Worm (Caenorhabditis elegans) whole organism, L3 larva: ENCODE results near the gene F58A3.3.

ENCODE experiments used
- jun-1 ChIP-seq: fragments of 150-350 bp; optimal IDR thresholded peaks from 2 replicates; lab custom pipeline; 2014; ENCODE audit warnings: missing biosample characterization, missing genetic modification reagents, missing genetic modification characterization
- lin-39 ChIP-seq: fragments of 150-350 bp; optimal IDR thresholded peaks from 2 replicates; lab custom pipeline; 2018; ENCODE audit warnings: missing biosample characterization, missing genetic modification reagents, missing genetic modification characterization
- mdl-1 ChIP-seq: fragments of 150-350 bp; optimal IDR thresholded peaks from 2 replicates; lab custom pipeline; 2014; ENCODE audit warnings: missing biosample characterization, missing genetic modification characterization
- nhr-23 ChIP-seq: fragments of 150-350 bp; optimal IDR thresholded peaks from 2 replicates; lab custom pipeline; 2014; ENCODE audit warnings: missing biosample characterization, missing genetic modification reagents, missing genetic modification characterization
- nhr-237 ChIP-seq: fragments of 150-350 bp; optimal IDR thresholded peaks from 2 replicates; lab custom pipeline; 2014; ENCODE audit warnings: missing biosample characterization, missing genetic modification characterization
- nhr-28 ChIP-seq: fragments of 150-350 bp; optimal IDR thresholded peaks from 2 replicates; lab custom pipeline; 2014; ENCODE audit warnings: missing biosample characterization, missing genetic modification characterization
- tbx-2 ChIP-seq: sonication (generic microtip); optimal IDR thresholded peaks from 2 replicates; lab custom pipeline; 2016; ENCODE audit warnings: mild to moderate bottlenecking, missing genetic modification characterization, missing compliant biosample characterization
- unc-39 ChIP-seq: sonication (generic microtip); optimal IDR thresholded peaks from 4 replicates; lab custom pipeline; 2017; ENCODE audit warnings: missing biosample characterization, missing genetic modification characterization
- ztf-11 ChIP-seq: fragments of 150-350 bp; optimal IDR thresholded peaks from 2 replicates; lab custom pipeline; 2014; ENCODE audit warnings: missing biosample characterization, missing genetic modification characterization

ce11 chrX:11050335-11050734, 37.9 kb downstream of the F58A3.3 start:
- TF ChIP-seq nhr-237 (tag; lab: Kevin White, UChicago): no peak
- TF ChIP-seq lin-39 (tag; lab: Kevin White, UChicago): no peak
- no peak for TF ChIP-seq jun-1 (tag; lab: Kevin White, UChicago)
- TF ChIP-seq nhr-23 (tag; lab: Kevin White, UChicago): no peak
- no peak for TF ChIP-seq unc-39
- TF ChIP-seq tbx-2 (tag; lab: Kevin White, UChicago): no peak
- TF ChIP-seq ztf-11 (tag; lab: Kevin White, UChicago): no peak
- TF ChIP-seq mdl-1 (tag; lab: Kevin White, UChicago): no peak
- no peak for TF ChIP-seq nhr-28 (tag; lab: Kevin White, UChicago)
